Fruit fly (Drosophila melanogaster) whole organism, pupa: Measurements from ENCODE around the gene elB.

Experiments
- CG10348 ChIP-seq: fragments of 200-800 bp; sonication (Bioruptor generic); IDR thresholded peaks from 2 replicates; pipeline ENCODE4 v1.3.6; 2022; ENCODE audit warnings: missing biosample characterization, missing genetic modification characterization
- CG12605 ChIP-seq: fragments of 200-800 bp; sonication (Bioruptor generic); IDR thresholded peaks from 2 replicates; pipeline ENCODE4 v1.3.6; 2022; ENCODE audit warnings: missing biosample characterization, missing genetic modification characterization
- CG13204 ChIP-seq: fragments of 200-800 bp; sonication (Bioruptor generic); optimal IDR thresholded peaks from 2 replicates; lab custom pipeline; 2018; ENCODE audit warnings: missing biosample characterization, mild to moderate bottlenecking, missing genetic modification characterization, moderate library complexity
- CG15710 ChIP-seq: fragments of 200-800 bp; sonication (Bioruptor generic); optimal IDR thresholded peaks from 2 replicates; lab custom pipeline; 2018; ENCODE audit warnings: missing biosample characterization, mild to moderate bottlenecking, missing genetic modification characterization, moderate library complexity
- CG32121 ChIP-seq: fragments of 200-800 bp; sonication (Bioruptor generic); IDR thresholded peaks from 2 replicates; pipeline ENCODE4 v1.3.6; 2022; ENCODE audit warnings: missing biosample characterization, missing genetic modification characterization
- CG34367 ChIP-seq: fragments of 200-800 bp; sonication (Bioruptor generic); optimal IDR thresholded peaks from 2 replicates; lab custom pipeline; 2018; ENCODE audit warnings: missing biosample characterization, mild to moderate bottlenecking, missing genetic modification characterization
- CG8301 ChIP-seq: fragments of 200-800 bp; sonication (Bioruptor generic); optimal IDR thresholded peaks from 2 replicates; lab custom pipeline; 2018; ENCODE audit warnings: missing biosample characterization, mild to moderate bottlenecking, missing genetic modification characterization
- CG9948 ChIP-seq: fragments of 200-800 bp; sonication (Bioruptor generic); optimal IDR thresholded peaks from 2 replicates; lab custom pipeline; 2018; ENCODE audit warnings: missing biosample characterization, mild to moderate bottlenecking, missing genetic modification characterization, moderate library complexity
- D1 ChIP-seq: fragments of 200-800 bp; sonication (Bioruptor generic); optimal IDR thresholded peaks from 2 replicates; lab custom pipeline; 2018; ENCODE audit warnings: missing biosample characterization, mild to moderate bottlenecking, missing genetic modification characterization, moderate library complexity
- Pif1A ChIP-seq: fragments of 200-800 bp; sonication (Bioruptor generic); optimal IDR thresholded peaks from 3 replicates; lab custom pipeline; 2016; ENCODE audit warnings: missing biosample characterization, missing genetic modification characterization
- Snoo ChIP-seq: fragments of 200-800 bp; sonication (Bioruptor generic); optimal IDR thresholded peaks from 3 replicates; lab custom pipeline; 2017; ENCODE audit warnings: missing biosample characterization, mild to moderate bottlenecking, missing genetic modification characterization, inconsistent platforms
- fd96Ca ChIP-seq: fragments of 200-800 bp; sonication (Bioruptor generic); IDR thresholded peaks from 3 replicates; pipeline ENCODE4 v1.3.6; 2022; ENCODE audit warnings: missing biosample characterization, missing genetic modification characterization
- gl ChIP-seq: fragments of 200-800 bp; sonication (Bioruptor generic); optimal IDR thresholded peaks from 2 replicates; lab custom pipeline; 2018; ENCODE audit warnings: missing biosample characterization, mild to moderate bottlenecking, missing genetic modification characterization

DNA sequence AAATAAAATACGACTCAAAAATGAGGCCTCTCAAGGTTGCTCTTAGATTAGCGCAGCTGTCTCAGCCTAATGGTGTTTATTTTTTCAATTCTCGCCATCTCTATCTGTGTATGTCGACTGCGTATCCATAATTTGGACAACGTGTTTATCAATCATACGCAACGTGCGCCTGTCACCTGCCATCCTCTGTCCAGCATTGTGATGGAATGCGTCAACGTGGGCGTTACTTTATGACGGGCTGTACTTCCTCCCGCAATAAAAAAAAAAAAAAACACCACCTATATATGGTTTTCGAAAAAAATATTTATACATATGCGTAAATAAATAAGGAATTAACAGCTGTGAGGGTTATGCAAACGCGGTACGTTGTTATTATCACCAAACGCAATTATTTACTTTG, 10.0 kb downstream of the elB start:
- TF ChIP-seq CG13204 (no peak), D1 (tag; lab: Kevin White, UChicago) (no peak), CG12605 (GFP tag; lab: Robert Waterston, UW) (no peak), CG34367 (tag; lab: Kevin White, UChicago) (no peak), gl (no peak), CG9948 (tag; lab: Kevin White, UChicago) (no peak), fd96Ca (no peak), Pif1A (GFP tag; lab: Kevin White, UChicago) (no peak), CG8301 (no peak), Snoo (tag; lab: Kevin White, UChicago) (no peak), CG15710 (tag; lab: Kevin White, UChicago) (no peak), CG10348 (no peak), CG32121 (GFP tag; lab: Robert Waterston, UW) (no peak)
